Worm (Caenorhabditis elegans) whole organism, mixed stage, embryonic: Measurements from ENCODE around the gene F58A3.3.

Experiments
- elt-1 ChIP-seq: sonication (generic microtip); optimal IDR thresholded peaks from 2 replicates; lab custom pipeline; 2017; ENCODE audit warnings: missing genetic modification characterization, mild to moderate bottlenecking, missing compliant biosample characterization, antibody characterized with exemption, moderate library complexity, borderline replicate concordance; ENCODE audit not compliant: insufficient read depth
- elt-3 ChIP-seq: fragments of 150-350 bp; optimal IDR thresholded peaks from 2 replicates; lab custom pipeline; 2014; ENCODE audit warnings: missing biosample characterization, missing genetic modification characterization
- lin-32 ChIP-seq: fragments of 200-800 bp; sonication (Bioruptor generic); optimal IDR thresholded peaks from 2 replicates; lab custom pipeline; 2018; ENCODE audit warnings: mild to moderate bottlenecking, missing genetic modification characterization, missing compliant biosample characterization
- mep-1 ChIP-seq: fragments of 150-350 bp; optimal IDR thresholded peaks from 2 replicates; lab custom pipeline; 2017; ENCODE audit warnings: missing biosample characterization, missing genetic modification reagents, missing genetic modification characterization, inconsistent platforms
- nhr-2 ChIP-seq: fragments of 150-350 bp; optimal IDR thresholded peaks from 2 replicates; lab custom pipeline; 2014; ENCODE audit warnings: missing biosample characterization, missing genetic modification characterization
- nhr-76 ChIP-seq: sonication (generic microtip); optimal IDR thresholded peaks from 2 replicates; lab custom pipeline; 2017; ENCODE audit warnings: missing biosample characterization, missing genetic modification characterization

ce11 chrX:11035563-11035962, 23.1 kb downstream of the F58A3.3 start:
- TF ChIP-seq elt-1 (tag; lab: Kevin White, UChicago) (no peak), elt-3 (no peak), nhr-2 (tag; lab: Kevin White, UChicago) (no peak), nhr-76 (tag; lab: Kevin White, UChicago) (no peak), mep-1 (tag; lab: Kevin White, UChicago) (no peak), lin-32 (GFP tag; lab: Kevin White, UChicago) (no peak)
